Fruit fly (Drosophila melanogaster) whole organism, embryonic: Measurements from ENCODE around the gene Gclc.

Source experiments
- BEAF-32 ChIP-seq: fragments of 200-800 bp; sonication (Bioruptor generic); optimal IDR thresholded peaks from 3 replicates; lab custom pipeline; 2017; ENCODE audit warnings: missing biosample characterization, missing genetic modification characterization, mild to moderate bottlenecking, moderate library complexity, missing genetic modification reagents
- Bteb2 ChIP-seq: fragments of 200-800 bp; sonication (Bioruptor generic); optimal IDR thresholded peaks from 2 replicates; lab custom pipeline; 2016; ENCODE audit warnings: missing biosample characterization, missing genetic modification characterization
- C15 ChIP-seq: fragments of 200-800 bp; sonication (Bioruptor generic); IDR thresholded peaks from 3 replicates; pipeline ENCODE4 v1.3.6; 2022; ENCODE audit warnings: missing biosample characterization, missing genetic modification characterization
- CG10979 ChIP-seq: fragments of 200-800 bp; sonication (Bioruptor generic); optimal IDR thresholded peaks from 2 replicates; lab custom pipeline; 2018; ENCODE audit warnings: missing biosample characterization, mild to moderate bottlenecking, missing genetic modification characterization, moderate library complexity
- CG11560 ChIP-seq: fragments of 200-800 bp; sonication (Bioruptor generic); IDR thresholded peaks from 3 replicates; pipeline ENCODE4 v1.3.6; 2022; ENCODE audit warnings: missing biosample characterization, missing genetic modification characterization
- CG12071 ChIP-seq: fragments of 200-800 bp; sonication (Bioruptor generic); optimal IDR thresholded peaks from 3 replicates; lab custom pipeline; 2018; ENCODE audit warnings: missing biosample characterization, mild to moderate bottlenecking, missing genetic modification characterization
- CG13775 ChIP-seq: fragments of 200-800 bp; sonication (Bioruptor generic); optimal IDR thresholded peaks from 3 replicates; lab custom pipeline; 2017; ENCODE audit warnings: missing biosample characterization, mild to moderate bottlenecking, missing genetic modification characterization
- CG14014 ChIP-seq: fragments of 200-800 bp; sonication (Bioruptor generic); IDR thresholded peaks from 2 replicates; pipeline ENCODE4 v1.3.6; 2022; ENCODE audit warnings: missing biosample characterization, missing genetic modification characterization
- CG15514 ChIP-seq: fragments of 200-800 bp; sonication (Bioruptor generic); optimal IDR thresholded peaks from 3 replicates; lab custom pipeline; 2017; ENCODE audit warnings: missing biosample characterization, missing genetic modification characterization, mild to moderate bottlenecking, moderate library complexity, missing genetic modification reagents
- CG17186 ChIP-seq: fragments of 200-800 bp; sonication (Bioruptor generic); optimal IDR thresholded peaks from 3 replicates; lab custom pipeline; 2017; ENCODE audit warnings: missing biosample characterization, missing genetic modification reagents, missing genetic modification characterization
- CG32767 ChIP-seq: fragments of 200-800 bp; sonication (Bioruptor generic); IDR thresholded peaks from 2 replicates; pipeline ENCODE4 v1.3.6; 2022; ENCODE audit warnings: missing biosample characterization, missing genetic modification characterization
- CG32772 ChIP-seq: fragments of 200-800 bp; sonication (Bioruptor generic); IDR thresholded peaks from 2 replicates; pipeline ENCODE4 v1.3.6; 2022; ENCODE audit warnings: missing biosample characterization, missing genetic modification characterization
- CG4360 ChIP-seq: fragments of 200-800 bp; sonication (Bioruptor generic); IDR thresholded peaks from 2 replicates; pipeline ENCODE4 v1.3.6; 2022; ENCODE audit warnings: missing biosample characterization, missing genetic modification characterization
- CG5953 ChIP-seq: fragments of 200-800 bp; sonication (Bioruptor generic); IDR thresholded peaks from 2 replicates; pipeline ENCODE4 v1.3.6; 2022; ENCODE audit warnings: missing biosample characterization, missing genetic modification characterization
- CG6254 ChIP-seq: fragments of 200-800 bp; sonication (Bioruptor generic); optimal IDR thresholded peaks from 3 replicates; lab custom pipeline; 2017; ENCODE audit warnings: mild to moderate bottlenecking, missing biosample characterization, missing genetic modification reagents, missing genetic modification characterization
- CG7963 ChIP-seq: fragments of 200-800 bp; sonication (Bioruptor generic); IDR thresholded peaks from 3 replicates; pipeline ENCODE4 v1.3.6; 2022; ENCODE audit warnings: missing biosample characterization, missing genetic modification characterization; ENCODE audit not compliant: partially characterized antibody
- CG9215 ChIP-seq: fragments of 200-800 bp; sonication (Bioruptor generic); IDR thresholded peaks from 2 replicates; pipeline ENCODE4 v1.3.6; 2022; ENCODE audit warnings: missing biosample characterization, missing genetic modification characterization
- CG9727 ChIP-seq: fragments of 200-800 bp; sonication (Bioruptor generic); optimal IDR thresholded peaks from 3 replicates; lab custom pipeline; 2017; ENCODE audit warnings: missing biosample characterization, mild to moderate bottlenecking, missing genetic modification characterization
- CG9797 ChIP-seq: fragments of 200-800 bp; sonication (Bioruptor generic); optimal IDR thresholded peaks from 3 replicates; lab custom pipeline; 2018; ENCODE audit warnings: missing biosample characterization, mild to moderate bottlenecking, missing genetic modification characterization
- E2f1 ChIP-seq: fragments of 200-800 bp; sonication (Bioruptor generic); IDR thresholded peaks from 2 replicates; pipeline ENCODE4 v1.3.6; 2022; ENCODE audit warnings: missing biosample characterization, missing genetic modification characterization
- Elba2 ChIP-seq: fragments of 200-800 bp; sonication (Bioruptor generic); optimal IDR thresholded peaks from 3 replicates; lab custom pipeline; 2016; ENCODE audit warnings: missing biosample characterization, missing genetic modification characterization
- Gsc ChIP-seq: fragments of 200-800 bp; sonication (Bioruptor generic); IDR thresholded peaks from 2 replicates; pipeline ENCODE4 v1.3.6; 2022; ENCODE audit warnings: missing biosample characterization, missing genetic modification characterization
- Hr39 ChIP-seq: fragments of >200 bp; optimal IDR thresholded peaks from 2 replicates; lab custom pipeline; 2017
- Meics ChIP-seq: fragments of 200-800 bp; sonication (Bioruptor generic); optimal IDR thresholded peaks from 2 replicates; lab custom pipeline; 2017; ENCODE audit warnings: missing biosample characterization, mild to moderate bottlenecking, missing genetic modification characterization
- Mes4 ChIP-seq: fragments of 200-800 bp; sonication (Bioruptor generic); optimal IDR thresholded peaks from 2 replicates; lab custom pipeline; 2016; ENCODE audit warnings: missing biosample characterization, missing genetic modification characterization
- PHDP ChIP-seq: fragments of 200-800 bp; sonication (Bioruptor generic); optimal IDR thresholded peaks from 3 replicates; lab custom pipeline; 2018; ENCODE audit warnings: missing biosample characterization, mild to moderate bottlenecking, missing genetic modification characterization, moderate library complexity
- Sox100B ChIP-seq: fragments of 200-800 bp; sonication (Bioruptor generic); optimal IDR thresholded peaks from 3 replicates; lab custom pipeline; 2018; ENCODE audit warnings: missing biosample characterization, mild to moderate bottlenecking, missing genetic modification characterization
- Sox102F ChIP-seq: fragments of 200-800 bp; sonication (Bioruptor generic); optimal IDR thresholded peaks from 2 replicates; lab custom pipeline; 2018; ENCODE audit warnings: missing biosample characterization, mild to moderate bottlenecking, missing genetic modification characterization, moderate library complexity
- ash1 ChIP-seq: fragments of 200-800 bp; sonication (Bioruptor generic); optimal IDR thresholded peaks from 2 replicates; lab custom pipeline; 2018; ENCODE audit warnings: missing biosample characterization, mild to moderate bottlenecking, missing genetic modification characterization
- br ChIP-seq: fragments of >200 bp; optimal IDR thresholded peaks from 2 replicates; lab custom pipeline; 2017
- cas ChIP-seq: fragments of 200-800 bp; sonication (Bioruptor generic); IDR thresholded peaks from 2 replicates; pipeline ENCODE4 v1.3.6; 2022; ENCODE audit warnings: missing biosample characterization, missing genetic modification characterization
- danr ChIP-seq: fragments of 200-800 bp; sonication (Bioruptor generic); IDR thresholded peaks from 2 replicates; pipeline ENCODE4 v1.3.6; 2022; ENCODE audit warnings: missing biosample characterization, missing genetic modification characterization
- gem ChIP-seq: fragments of 200-800 bp; sonication (Bioruptor generic); optimal IDR thresholded peaks from 2 replicates; lab custom pipeline; 2019; ENCODE audit warnings: missing biosample characterization, mild to moderate bottlenecking, missing genetic modification characterization, moderate library complexity
- hkb ChIP-seq, 2 experiments: fragments of 200-800 bp in 1 of 2; fragments of >200 bp in 1 of 2; sonication (Bioruptor generic) in 1 of 2; IDR thresholded peaks in 1 of 2; optimal IDR thresholded peaks in 1 of 2; 2 replicates each; pipeline versions ENCODE4 v1.3.6 to Lab custom; 2017 to 2022; ENCODE audit warnings: missing biosample characterization in 1 of 2, missing genetic modification characterization in 1 of 2
- kay ChIP-seq: fragments of 200-800 bp; sonication (Bioruptor generic); optimal IDR thresholded peaks from 2 replicates; lab custom pipeline; 2016; ENCODE audit warnings: missing biosample characterization, missing genetic modification characterization
- klu ChIP-seq: fragments of 200-800 bp; sonication (Bioruptor generic); IDR thresholded peaks from 2 replicates; pipeline ENCODE4 v1.3.6; 2022; ENCODE audit warnings: missing biosample characterization, missing genetic modification characterization
- mirr ChIP-seq: fragments of 200-800 bp; sonication (Bioruptor generic); optimal IDR thresholded peaks from 3 replicates; lab custom pipeline; 2018; ENCODE audit warnings: missing biosample characterization, mild to moderate bottlenecking, missing genetic modification characterization
- nom ChIP-seq: fragments of 200-800 bp; sonication (Bioruptor generic); optimal IDR thresholded peaks from 2 replicates; lab custom pipeline; 2017; ENCODE audit warnings: missing biosample characterization, missing genetic modification characterization, mild to moderate bottlenecking, moderate library complexity, missing genetic modification reagents
- pho ChIP-seq: fragments of 200-800 bp; sonication (Bioruptor generic); optimal IDR thresholded peaks from 2 replicates; lab custom pipeline; 2016; ENCODE audit warnings: missing biosample characterization, missing genetic modification characterization
- pros ChIP-seq: fragments of 200-800 bp; sonication (Bioruptor generic); optimal IDR thresholded peaks from 3 replicates; lab custom pipeline; 2019; ENCODE audit warnings: missing biosample characterization, mild to moderate bottlenecking, missing genetic modification characterization, moderate library complexity
- sim ChIP-seq: fragments of 200-800 bp; sonication (Bioruptor generic); IDR thresholded peaks from 2 replicates; pipeline ENCODE4 v1.3.6; 2022; ENCODE audit warnings: missing biosample characterization, missing genetic modification characterization
- slp2 ChIP-seq: fragments of 200-800 bp; sonication (Bioruptor generic); optimal IDR thresholded peaks from 2 replicates; lab custom pipeline; 2016; ENCODE audit warnings: missing biosample characterization, missing genetic modification characterization
- so ChIP-seq: fragments of 200-800 bp; sonication (Bioruptor generic); IDR thresholded peaks from 3 replicates; pipeline ENCODE4 v1.3.6; 2022; ENCODE audit warnings: missing biosample characterization, missing genetic modification characterization
- sqz ChIP-seq: fragments of 200-800 bp; sonication (Bioruptor generic); optimal IDR thresholded peaks from 3 replicates; lab custom pipeline; 2018; ENCODE audit warnings: missing biosample characterization, mild to moderate bottlenecking, missing genetic modification characterization
- tin ChIP-seq: fragments of 200-800 bp; sonication (Bioruptor generic); optimal IDR thresholded peaks from 3 replicates; lab custom pipeline; 2016; ENCODE audit warnings: missing biosample characterization, missing genetic modification characterization
- trh ChIP-seq: fragments of 200-800 bp; sonication (Bioruptor generic); optimal IDR thresholded peaks from 2 replicates; lab custom pipeline; 2016; ENCODE audit warnings: missing biosample characterization, missing genetic modification characterization
- tup ChIP-seq: fragments of 200-800 bp; sonication (Bioruptor generic); optimal IDR thresholded peaks from 2 replicates; lab custom pipeline; 2016; ENCODE audit warnings: missing biosample characterization, mild to moderate bottlenecking, missing genetic modification characterization, moderate library complexity
- unpg ChIP-seq: fragments of 200-800 bp; sonication (Bioruptor generic); optimal IDR thresholded peaks from 3 replicates; lab custom pipeline; 2018; ENCODE audit warnings: missing biosample characterization, mild to moderate bottlenecking, missing genetic modification characterization, moderate library complexity
- wor ChIP-seq: fragments of 200-800 bp; sonication (Bioruptor generic); IDR thresholded peaks from 2 replicates; pipeline ENCODE4 v1.3.6; 2022; ENCODE audit warnings: missing biosample characterization, missing genetic modification characterization
- zen ChIP-seq: fragments of 200-800 bp; sonication (Bioruptor generic); optimal IDR thresholded peaks from 3 replicates; lab custom pipeline; 2018; ENCODE audit warnings: missing biosample characterization, mild to moderate bottlenecking, missing genetic modification characterization, moderate library complexity

The Gclc gene

DNA sequence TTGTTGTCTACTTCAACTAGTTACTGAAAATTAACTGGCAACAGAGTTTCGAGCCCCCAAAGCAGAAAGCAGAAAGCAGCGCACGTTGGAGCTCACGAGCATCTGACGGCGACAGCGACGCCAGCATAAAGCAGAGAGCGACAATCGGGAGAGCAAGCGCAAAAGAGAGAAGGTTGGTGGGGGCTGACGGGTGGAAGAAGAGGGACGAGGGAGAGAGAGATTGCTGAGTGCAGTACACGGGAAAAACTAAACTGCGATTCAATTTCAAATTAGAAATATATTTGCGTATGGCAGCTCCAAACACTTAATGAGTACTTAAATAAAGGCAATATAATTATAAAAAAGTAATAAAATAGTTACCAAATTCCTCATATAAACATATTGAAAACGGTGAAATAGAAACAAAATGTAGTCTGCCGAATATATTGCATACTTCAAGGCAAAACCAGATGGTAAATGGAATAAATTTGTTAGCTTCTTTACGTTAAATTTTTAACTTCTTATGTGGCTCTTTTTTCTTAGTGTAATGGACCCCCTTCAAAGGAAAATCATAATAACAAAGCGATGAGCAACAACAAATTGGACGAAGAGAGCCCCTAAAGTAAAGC lies 23.8 kb downstream of the Gclc start (continued):
- TF ChIP-seq slp2 (GFP tag; lab: Kevin White, UChicago): peak; percentile 81
- TF ChIP-seq tup (GFP tag; lab: Kevin White, UChicago): peak; percentile 44
- peak; percentile 92 for TF ChIP-seq CG9215 (GFP tag; lab: Robert Waterston, UW)
- TF ChIP-seq CG5953 (GFP tag; lab: Robert Waterston, UW): peak; percentile 76
- peak; percentile 91 for TF ChIP-seq nom (GFP tag; lab: Kevin White, UChicago)
- TF ChIP-seq E2f1: peak; percentile 93
- peak; percentile 94 for TF ChIP-seq so
- peak; percentile 80 for TF ChIP-seq Gsc (GFP tag; lab: Robert Waterston, UW)
- peak; percentile 88 for TF ChIP-seq klu
- TF ChIP-seq pros (GFP tag; lab: Kevin White, UChicago): peak; percentile 66
- TF ChIP-seq gem: peak; percentile 98
- peak; percentile 52 for TF ChIP-seq CG17186 (GFP tag; lab: Kevin White, UChicago)
- TF ChIP-seq CG14014: peak; percentile 93
- TF ChIP-seq Mes4 (GFP tag; lab: Kevin White, UChicago): peak; percentile 57
- peak; percentile 72 for TF ChIP-seq cas (GFP tag; lab: Robert Waterston, UW)
- TF ChIP-seq unpg: peak; percentile 94
- peak; percentile 83 for TF ChIP-seq CG15514 (GFP tag; lab: Kevin White, UChicago)
- no peak for TF ChIP-seq Elba2 (GFP tag; lab: Kevin White, UChicago)
- TF ChIP-seq Sox102F: peak; percentile 95
- peak; percentile 81 for TF ChIP-seq CG12071
- peak; percentile 77 for TF ChIP-seq mirr
- TF ChIP-seq danr (GFP tag; lab: Robert Waterston, UW): peak; percentile 87
- TF ChIP-seq CG32772 (GFP tag; lab: Robert Waterston, UW): peak; percentile 85
- no peak for TF ChIP-seq CG7963 (GFP tag; lab: Robert Waterston, UW)
- peak; percentile 96 for TF ChIP-seq PHDP (tag; lab: Kevin White, UChicago)
- TF ChIP-seq pho (GFP tag; lab: Kevin White, UChicago): peak; percentile 80
- peak; percentile 30 for TF ChIP-seq ash1 (GFP tag; lab: Kevin White, UChicago)
- TF ChIP-seq Bteb2 (GFP tag; lab: Kevin White, UChicago): peak; percentile 85
- peak; percentile 92 for TF ChIP-seq CG32767 (GFP tag; lab: Robert Waterston, UW)
- peak; percentile 82 for TF ChIP-seq zen (tag; lab: Kevin White, UChicago)
- TF ChIP-seq CG10979 (tag; lab: Kevin White, UChicago): peak; percentile 96
- TF ChIP-seq hkb (optimal IDR thresholded peaks at IDR 0.05; lab: Kevin White, UChicago): no peak
- TF ChIP-seq hkb (GFP tag; IDR thresholded peaks at IDR 0.05; lab: Robert Waterston, UW): peak; percentile 95
- TF ChIP-seq tin (GFP tag; lab: Kevin White, UChicago): peak; percentile 93
- peak; percentile 28 for TF ChIP-seq CG9797 (GFP tag; lab: Kevin White, UChicago)
- peak; percentile 55; the same call in 1 of the 2 replicates for TF ChIP-seq sim (GFP tag; lab: Robert Waterston, UW)
- peak; percentile 88 for TF ChIP-seq CG6254 (GFP tag; lab: Kevin White, UChicago)
- no peak for TF ChIP-seq Hr39 (lab: Kevin White, UChicago)
- TF ChIP-seq BEAF-32 (GFP tag; lab: Kevin White, UChicago): peak; percentile 6
- peak; percentile 89 for TF ChIP-seq wor
- peak; percentile 94 for TF ChIP-seq CG13775
- peak; percentile 69 for TF ChIP-seq C15 (GFP tag; lab: Robert Waterston, UW)
- peak; percentile 96 for TF ChIP-seq CG9727 (GFP tag; lab: Kevin White, UChicago)
- TF ChIP-seq kay (GFP tag; lab: Kevin White, UChicago): peak; percentile 87
- peak; percentile 95 for TF ChIP-seq sqz (GFP tag; lab: Kevin White, UChicago)
- TF ChIP-seq CG11560 (tag; lab: Robert Waterston, UW): peak; percentile 75
- TF ChIP-seq trh (GFP tag; lab: Kevin White, UChicago): peak; percentile 85
- TF ChIP-seq br (lab: Kevin White, UChicago): no peak
- TF ChIP-seq Meics: peak; percentile 97
- peak; percentile 97 for TF ChIP-seq Sox100B (GFP tag; lab: Kevin White, UChicago)
- TF ChIP-seq CG4360 (GFP tag; lab: Robert Waterston, UW): peak; percentile 42; the same call in 1 of the 2 replicates
